Worm (Caenorhabditis elegans) whole organism, L4 larva: ENCODE results near the gene eelo-1.

ENCODE experiments used
- D1046.2 ChIP-seq: fragments of 200-800 bp; sonication (Bioruptor generic); IDR thresholded peaks from 2 replicates; pipeline ENCODE4 v1.3.6; 2022; ENCODE audit warnings: missing genetic modification characterization, missing compliant biosample characterization
- F26F4.8 ChIP-seq: fragments of 200-800 bp; sonication (Bioruptor generic); conservative IDR thresholded peaks from 2 replicates; pipeline ENCODE4 v1.3.6; 2022; ENCODE audit warnings: missing genetic modification characterization, missing compliant biosample characterization
- F44E2.7 ChIP-seq: fragments of 200-800 bp; sonication (Bioruptor generic); IDR thresholded peaks from 2 replicates; pipeline ENCODE4 v2.1.2; 2022; ENCODE audit warnings: missing genetic modification characterization, missing compliant biosample characterization
- F49E8.2 ChIP-seq: sonication (generic microtip); optimal IDR thresholded peaks from 2 replicates; lab custom pipeline; 2016; ENCODE audit warnings: missing compliant biosample characterization, mild to moderate bottlenecking, missing genetic modification characterization, borderline replicate concordance
- T20F7.1 ChIP-seq: fragments of 200-800 bp; sonication (Bioruptor generic); optimal IDR thresholded peaks from 2 replicates; lab custom pipeline; 2018; ENCODE audit warnings: mild to moderate bottlenecking, missing genetic modification characterization, missing compliant biosample characterization
- T26A8.4 ChIP-seq: fragments of 200-800 bp; sonication (Bioruptor generic); IDR thresholded peaks from 2 replicates; pipeline ENCODE4 v1.3.6; 2022; ENCODE audit warnings: missing genetic modification characterization, missing compliant biosample characterization
- Y105C5A.15 ChIP-seq: fragments of 200-800 bp; sonication (Bioruptor generic); IDR thresholded peaks from 2 replicates; pipeline ENCODE4 v1.3.6; 2022; ENCODE audit warnings: missing genetic modification characterization, missing compliant biosample characterization
- Y5F2A.4 ChIP-seq: fragments of 200-800 bp; sonication (Bioruptor generic); optimal IDR thresholded peaks from 2 replicates; lab custom pipeline; 2018; ENCODE audit warnings: mild to moderate bottlenecking, missing genetic modification characterization, missing compliant biosample characterization
- ZK337.2 ChIP-seq: fragments of 200-800 bp; sonication (Bioruptor generic); IDR thresholded peaks from 2 replicates; pipeline ENCODE4 v1.3.6; 2022; ENCODE audit warnings: missing genetic modification reagents, missing genetic modification characterization, missing compliant biosample characterization
- aha-1 ChIP-seq: fragments of 150-350 bp; peaks from one replicate; lab custom pipeline; 2014; ENCODE audit warnings: missing biosample characterization, missing genetic modification characterization
- ama-1 ChIP-seq: fragments of 150-350 bp; optimal IDR thresholded peaks from 2 replicates; lab custom pipeline; 2014; ENCODE audit warnings: inconsistent platforms, mixed read lengths
- ceh-32 ChIP-seq: sonication (generic microtip); optimal IDR thresholded peaks from 2 replicates; lab custom pipeline; 2016; ENCODE audit warnings: mild to moderate bottlenecking, missing genetic modification characterization, missing compliant biosample characterization; ENCODE audit not compliant: poor library complexity
- ces-1 ChIP-seq: fragments of 150-350 bp; sonication (generic microtip); optimal IDR thresholded peaks from 4 replicates; lab custom pipeline; 2014; ENCODE audit warnings: missing biosample characterization, missing genetic modification reagents, missing genetic modification characterization
- cey-2 ChIP-seq: sonication (generic microtip); optimal IDR thresholded peaks from 3 replicates; lab custom pipeline; 2017; ENCODE audit warnings: missing genetic modification characterization, mild to moderate bottlenecking, missing compliant biosample characterization, antibody characterized with exemption, borderline replicate concordance; ENCODE audit not compliant: insufficient read depth
- ctbp-1 ChIP-seq: fragments of 200-800 bp; sonication (Bioruptor generic); IDR thresholded peaks from 2 replicates; pipeline ENCODE4 v1.3.6; 2022; ENCODE audit warnings: missing genetic modification reagents, missing genetic modification characterization, missing compliant biosample characterization
- daf-12 ChIP-seq: fragments of 150-350 bp; optimal IDR thresholded peaks from 2 replicates; lab custom pipeline; 2014; ENCODE audit warnings: missing biosample characterization, missing genetic modification reagents, missing genetic modification characterization
- daf-8 ChIP-seq: fragments of 200-800 bp; sonication (Bioruptor generic); IDR thresholded peaks from 2 replicates; pipeline ENCODE4 v1.3.6; 2022; ENCODE audit warnings: missing genetic modification characterization, missing compliant biosample characterization
- dmd-6 ChIP-seq: fragments of 200-800 bp; sonication (Bioruptor generic); IDR thresholded peaks from 2 replicates; pipeline ENCODE4 v1.3.6; 2022; ENCODE audit warnings: missing genetic modification reagents, missing genetic modification characterization, missing compliant biosample characterization
- dmd-9 ChIP-seq: fragments of 200-800 bp; sonication (Bioruptor generic); IDR thresholded peaks from 2 replicates; pipeline ENCODE4 v1.3.6; 2022; ENCODE audit warnings: missing genetic modification reagents, missing genetic modification characterization, missing compliant biosample characterization
- dpl-1 ChIP-seq: fragments of 150-350 bp; optimal IDR thresholded peaks from 2 replicates; lab custom pipeline; 2014; ENCODE audit warnings: missing biosample characterization, missing genetic modification reagents, missing genetic modification characterization
- dve-1 ChIP-seq: sonication (generic microtip); optimal IDR thresholded peaks from 2 replicates; lab custom pipeline; 2017; ENCODE audit warnings: antibody characterized with exemption, mild to moderate bottlenecking, missing genetic modification characterization, missing compliant biosample characterization; ENCODE audit not compliant: insufficient read depth
- egl-27 ChIP-seq: sonication (generic microtip); optimal IDR thresholded peaks from 3 replicates; lab custom pipeline; 2017; ENCODE audit warnings: missing biosample characterization, missing genetic modification reagents, missing genetic modification characterization
- fkh-10 ChIP-seq: fragments of 150-350 bp; optimal IDR thresholded peaks from 2 replicates; lab custom pipeline; 2014; ENCODE audit warnings: missing biosample characterization, missing genetic modification reagents, missing genetic modification characterization
- hlh-11 ChIP-seq: fragments of 200-800 bp; sonication (Bioruptor generic); optimal IDR thresholded peaks from 2 replicates; lab custom pipeline; 2018; ENCODE audit warnings: mild to moderate bottlenecking, missing genetic modification characterization, missing compliant biosample characterization
- lin-1 ChIP-seq: fragments of 200-800 bp; sonication (Bioruptor generic); IDR thresholded peaks from 2 replicates; pipeline ENCODE4 v1.3.6; 2022; ENCODE audit warnings: missing genetic modification reagents, missing genetic modification characterization, missing compliant biosample characterization
- lir-3 ChIP-seq: sonication (generic microtip); optimal IDR thresholded peaks from 2 replicates; lab custom pipeline; 2016; ENCODE audit warnings: mild to moderate bottlenecking, missing genetic modification characterization, missing compliant biosample characterization
- mdl-1 ChIP-seq, 2 experiments: fragments of 150-350 bp in 1 of 2; sonication (generic microtip) in 1 of 2; optimal IDR thresholded peaks; 2 replicates each; lab custom pipeline; 2014 to 2017; ENCODE audit warnings: missing biosample characterization in 2 of 2, missing genetic modification characterization in 2 of 2
- mdt-29 ChIP-seq: fragments of 200-800 bp; sonication (Bioruptor generic); IDR thresholded peaks from 2 replicates; pipeline ENCODE4 v1.3.6; 2022; ENCODE audit warnings: missing genetic modification reagents, missing genetic modification characterization, missing compliant biosample characterization
- nhr-25 ChIP-seq: sonication (generic microtip); optimal IDR thresholded peaks from 2 replicates; lab custom pipeline; 2017; ENCODE audit warnings: missing genetic modification characterization, mild to moderate bottlenecking, missing compliant biosample characterization, antibody characterized with exemption, moderate library complexity, borderline replicate concordance; ENCODE audit not compliant: insufficient read depth
- nhr-28 ChIP-seq: fragments of 150-350 bp; optimal IDR thresholded peaks from 2 replicates; lab custom pipeline; 2014; ENCODE audit warnings: missing biosample characterization, missing genetic modification characterization
- nhr-41 ChIP-seq: fragments of 200-800 bp; sonication (Bioruptor generic); IDR thresholded peaks from 2 replicates; pipeline ENCODE4 v1.3.6; 2022; ENCODE audit warnings: missing genetic modification reagents, missing genetic modification characterization, missing compliant biosample characterization
- nhr-48 ChIP-seq: sonication (generic microtip); optimal IDR thresholded peaks from 2 replicates; lab custom pipeline; 2016; ENCODE audit warnings: mild to moderate bottlenecking, missing genetic modification characterization, missing compliant biosample characterization
- nhr-6 ChIP-seq: fragments of 150-350 bp; optimal IDR thresholded peaks from 2 replicates; lab custom pipeline; 2014; ENCODE audit warnings: missing biosample characterization, missing genetic modification characterization
- nhr-76 ChIP-seq: fragments of 150-350 bp; optimal IDR thresholded peaks from 2 replicates; lab custom pipeline; 2014; ENCODE audit warnings: missing biosample characterization, missing genetic modification characterization
- nhr-77 ChIP-seq: fragments of 150-350 bp; optimal IDR thresholded peaks from 2 replicates; lab custom pipeline; 2014; ENCODE audit warnings: missing biosample characterization, missing genetic modification characterization
- pha-4 ChIP-seq, 2 experiments: fragments of 150-350 bp in 1 of 2; fragments of 200-800 bp in 1 of 2; sonication (Bioruptor generic) in 1 of 2; IDR thresholded peaks in 1 of 2; optimal IDR thresholded peaks in 1 of 2; 2 replicates each; pipeline versions ENCODE4 v1.3.6 to Lab custom; 2014 to 2022; ENCODE audit warnings: missing genetic modification characterization in 2 of 2, missing genetic modification reagents in 2 of 2, missing biosample characterization in 1 of 2, missing compliant biosample characterization in 1 of 2
- php-3 ChIP-seq: fragments of 200-800 bp; sonication (Bioruptor generic); IDR thresholded peaks from 2 replicates; pipeline ENCODE4 v1.3.6; 2022; ENCODE audit warnings: missing genetic modification reagents, missing genetic modification characterization, missing compliant biosample characterization
- pqm-1 ChIP-seq: sonication (generic microtip); optimal IDR thresholded peaks from 2 replicates; lab custom pipeline; 2017; ENCODE audit warnings: missing biosample characterization, missing genetic modification characterization
- rbr-2 ChIP-seq: sonication (generic microtip); optimal IDR thresholded peaks from 2 replicates; lab custom pipeline; 2016; ENCODE audit warnings: missing genotype, missing genetic modification characterization, missing compliant biosample characterization
- saeg-2 ChIP-seq: fragments of 200-800 bp; sonication (Bioruptor generic); IDR thresholded peaks from 2 replicates; pipeline ENCODE4 v1.3.6; 2022; ENCODE audit warnings: missing genetic modification reagents, missing genetic modification characterization, missing compliant biosample characterization
- set-16 ChIP-seq: fragments of 200-800 bp; sonication (Bioruptor generic); IDR thresholded peaks from 2 replicates; pipeline ENCODE4 v1.3.6; 2022; ENCODE audit warnings: missing genetic modification reagents, missing genetic modification characterization, missing compliant biosample characterization
- skn-1 ChIP-seq: fragments of 150-350 bp; optimal IDR thresholded peaks from 2 replicates; lab custom pipeline; 2014; ENCODE audit warnings: missing biosample characterization, missing genetic modification characterization
- snpc-1.2 ChIP-seq: fragments of 200-800 bp; sonication (Bioruptor generic); IDR thresholded peaks from 2 replicates; pipeline ENCODE4 v1.3.6; 2022; ENCODE audit warnings: missing genetic modification reagents, missing genetic modification characterization, missing compliant biosample characterization
- snpc-4 ChIP-seq: fragments of 150-350 bp; optimal IDR thresholded peaks from 2 replicates; lab custom pipeline; 2014; ENCODE audit warnings: missing biosample characterization, missing genetic modification characterization
- spr-1 ChIP-seq: sonication (generic microtip); optimal IDR thresholded peaks from 2 replicates; lab custom pipeline; 2016; ENCODE audit warnings: mild to moderate bottlenecking, missing genetic modification characterization, missing compliant biosample characterization
- tag-97 ChIP-seq: fragments of 200-800 bp; sonication (Bioruptor generic); IDR thresholded peaks from 2 replicates; pipeline ENCODE4 v1.3.6; 2022; ENCODE audit warnings: missing genetic modification characterization, missing compliant biosample characterization
- unc-130 ChIP-seq: sonication (generic microtip); optimal IDR thresholded peaks from 2 replicates; lab custom pipeline; 2016; ENCODE audit warnings: missing genetic modification reagents, missing genetic modification characterization, missing compliant biosample characterization
- vab-7 ChIP-seq: fragments of 200-800 bp; sonication (Bioruptor generic); IDR thresholded peaks from 2 replicates; pipeline ENCODE4 v1.3.6; 2022; ENCODE audit warnings: missing genetic modification reagents, missing genetic modification characterization, missing compliant biosample characterization
- zip-11 ChIP-seq: fragments of 200-800 bp; sonication (Bioruptor generic); IDR thresholded peaks from 2 replicates; pipeline ENCODE4 v1.3.6; 2022; ENCODE audit warnings: missing genetic modification characterization, missing compliant biosample characterization
- ztf-7 ChIP-seq: fragments of 150-350 bp; optimal IDR thresholded peaks from 2 replicates; lab custom pipeline; 2014; ENCODE audit warnings: missing biosample characterization, missing genetic modification characterization

Gene eelo-1

ce11 chrIII:1600670-1601194 lies 42.4 kb upstream of the eelo-1 start, which contains the start of gene sms-3 (continued):
- TF ChIP-seq egl-27 (tag; lab: Kevin White, UChicago) (no peak), nhr-28 (tag; lab: Kevin White, UChicago) (no peak), aha-1 (tag; lab: Kevin White, UChicago) (peak; percentile 42), nhr-76 (tag; lab: Kevin White, UChicago) (no peak), php-3 (GFP tag; lab: Robert Waterston, UW) (no peak), ama-1 (lab: Kevin White, UChicago) (no peak), F26F4.8 (GFP tag; lab: Robert Waterston, UW) (peak; percentile 84; the same call in 1 of the 2 replicates), mdl-1 (tag; optimal IDR thresholded peaks at IDR 0.05; lab: Kevin White, UChicago) (no peak), mdt-29 (no peak), F49E8.2 (tag; lab: Kevin White, UChicago) (peak; percentile 30), Y5F2A.4 (no peak), zip-11 (GFP tag; lab: Robert Waterston, UW) (no peak), cey-2 (tag; lab: Kevin White, UChicago) (no peak), fkh-10 (GFP tag; lab: Kevin White, UChicago) (no peak), nhr-25 (tag; lab: Kevin White, UChicago) (no peak), ctbp-1 (GFP tag; lab: Robert Waterston, UW) (0 out of 2 replicates have a peak, but pooled peaks have one; percentile 18), ZK337.2 (GFP tag; lab: Robert Waterston, UW) (peak; percentile 75), T26A8.4 (GFP tag; lab: Robert Waterston, UW) (0 out of 2 replicates have a peak, but pooled peaks have one; percentile 17), saeg-2 (no peak), spr-1 (tag; lab: Kevin White, UChicago) (peak; percentile 29), T20F7.1 (GFP tag; lab: Kevin White, UChicago) (peak; percentile 9), lin-1 (no peak), dpl-1 (GFP tag; lab: Kevin White, UChicago) (no peak), ztf-7 (no peak), snpc-4 (tag; lab: Kevin White, UChicago) (no peak), pha-4 (GFP tag; IDR thresholded peaks at IDR 0.05; lab: Robert Waterston, UW) (peak; percentile 81), pha-4 (tag; optimal IDR thresholded peaks at IDR 0.05; lab: Kevin White, UChicago) (no peak), dmd-6 (peak; percentile 41), pqm-1 (no peak), snpc-1.2 (GFP tag; lab: Robert Waterston, UW) (peak; percentile 63), rbr-2 (tag; lab: Kevin White, UChicago) (no peak), F44E2.7 (GFP tag; lab: Robert Waterston, UW) (peak; percentile 87; the same call in 1 of the 2 replicates), ces-1 (GFP tag; lab: Kevin White, UChicago) (no peak), set-16 (GFP tag; lab: Robert Waterston, UW) (no peak), tag-97 (GFP tag; lab: Robert Waterston, UW) (no peak), nhr-77 (tag; lab: Kevin White, UChicago) (no peak), hlh-11 (no peak), nhr-6 (tag; lab: Kevin White, UChicago) (no peak), daf-8 (GFP tag; lab: Robert Waterston, UW) (no peak), nhr-48 (tag; lab: Kevin White, UChicago) (peak; percentile 20), dmd-9 (GFP tag; lab: Robert Waterston, UW) (peak; percentile 23; the same call in 1 of the 2 replicates), D1046.2 (GFP tag; lab: Robert Waterston, UW) (no peak), lir-3 (tag; lab: Kevin White, UChicago) (peak; percentile 68), nhr-41 (GFP tag; lab: Robert Waterston, UW) (peak; percentile 66; the same call in 1 of the 2 replicates), daf-12 (tag; lab: Kevin White, UChicago) (no peak), dve-1 (tag; lab: Kevin White, UChicago) (no peak), unc-130 (GFP tag; lab: Kevin White, UChicago) (peak; percentile 79), Y105C5A.15 (peak; percentile 79; the same call in 1 of the 2 replicates), ceh-32 (tag; lab: Kevin White, UChicago) (no peak), skn-1 (tag; lab: Kevin White, UChicago) (no peak), vab-7 (GFP tag; lab: Robert Waterston, UW) (peak; percentile 68)
